Worm (Caenorhabditis elegans) whole organism, midembryonic: Measurements from ENCODE around the gene fut-1.

Experiments used
- T22C8.4 ChIP-seq: fragments of 200-800 bp; sonication (Bioruptor generic); IDR thresholded peaks from 2 replicates; pipeline ENCODE4 v1.3.6; 2022; ENCODE audit warnings: missing genetic modification characterization, missing compliant biosample characterization
- cog-1 ChIP-seq: sonication (generic microtip); optimal IDR thresholded peaks from 2 replicates; lab custom pipeline; 2016; ENCODE audit warnings: missing genetic modification characterization, missing compliant biosample characterization
- flt-1 ChIP-seq: fragments of 200-800 bp; sonication (Bioruptor generic); IDR thresholded peaks from 2 replicates; pipeline ENCODE4 v1.3.6; 2022; ENCODE audit warnings: missing genetic modification characterization, missing compliant biosample characterization
- klf-2 ChIP-seq: fragments of 200-800 bp; sonication (Bioruptor generic); conservative IDR thresholded peaks from 2 replicates; pipeline ENCODE4 v1.3.6; 2022; ENCODE audit warnings: missing genetic modification reagents, missing genetic modification characterization, missing compliant biosample characterization
- med-1 ChIP-seq: sonication (generic microtip); optimal IDR thresholded peaks from 2 replicates; lab custom pipeline; 2017; ENCODE audit warnings: missing genetic modification characterization, mild to moderate bottlenecking, missing compliant biosample characterization, antibody characterized with exemption, missing genetic modification reagents; ENCODE audit not compliant: insufficient read depth
- ref-1 ChIP-seq: fragments of 200-800 bp; sonication (Bioruptor generic); conservative IDR thresholded peaks from 2 replicates; pipeline ENCODE4 v1.3.6; 2022; ENCODE audit warnings: missing genetic modification reagents, missing genetic modification characterization, missing compliant biosample characterization
- tab-1 ChIP-seq: fragments of 200-800 bp; sonication (Bioruptor generic); IDR thresholded peaks from 2 replicates; pipeline ENCODE4 v1.3.6; 2022; ENCODE audit warnings: missing genetic modification characterization, missing compliant biosample characterization
- ztf-23 ChIP-seq: fragments of 200-800 bp; sonication (Bioruptor generic); IDR thresholded peaks from 2 replicates; pipeline ENCODE4 v1.3.6; 2022; ENCODE audit warnings: missing genetic modification reagents, missing genetic modification characterization, missing compliant biosample characterization
- ztf-29 ChIP-seq: fragments of 200-800 bp; sonication (Bioruptor generic); IDR thresholded peaks from 2 replicates; pipeline ENCODE4 v1.3.6; 2022; ENCODE audit warnings: missing genetic modification reagents, missing genetic modification characterization, missing compliant biosample characterization

The fut-1 gene

ce11 chrII:8730281-8730680, 29.1 kb downstream of the fut-1 start:
- TF ChIP-seq klf-2 (no peak), ztf-29 (GFP tag; lab: Robert Waterston, UW) (no peak), ztf-23 (no peak), flt-1 (no peak), tab-1 (GFP tag; lab: Robert Waterston, UW) (no peak), ref-1 (GFP tag; lab: Robert Waterston, UW) (no peak), T22C8.4 (GFP tag; lab: Robert Waterston, UW) (no peak), cog-1 (no peak), med-1 (GFP tag; lab: Kevin White, UChicago) (no peak)

ce11 chrII:8726700-8727099, 32.7 kb downstream of the fut-1 start, which contains the start of gene T01B7.9:
Gene T01B7.9, minus strand, starts transcription at chrII:8726800.
- TF ChIP-seq klf-2 (no peak), med-1 (GFP tag; lab: Kevin White, UChicago) (no peak), ref-1 (GFP tag; lab: Robert Waterston, UW) (no peak)

- TF ChIP-seq flt-1: no peak
- TF ChIP-seq ztf-23: no peak
- no peak for TF ChIP-seq tab-1 (GFP tag; lab: Robert Waterston, UW)
- TF ChIP-seq med-1 (GFP tag; lab: Kevin White, UChicago): no peak
- TF ChIP-seq ztf-29 (GFP tag; lab: Robert Waterston, UW): no peak
- no peak for TF ChIP-seq cog-1
Measured at ce11 chrII:8721955-8722524, 37.4 kb downstream of the fut-1 start, which contains the start of gene trcs-2. Gene trcs-2, plus strand, starts transcription at chrII:8722474.

ce11 chrII:8717579-8717978, 41.8 kb downstream of the fut-1 start:
- no peak for TF ChIP-seq T22C8.4 (GFP tag; lab: Robert Waterston, UW)
- no peak for TF ChIP-seq ztf-23
- no peak for TF ChIP-seq ref-1 (GFP tag; lab: Robert Waterston, UW)
- TF ChIP-seq cog-1: no peak
- TF ChIP-seq klf-2: no peak
- TF ChIP-seq flt-1: no peak
- TF ChIP-seq tab-1 (GFP tag; lab: Robert Waterston, UW): no peak
- no peak for TF ChIP-seq med-1 (GFP tag; lab: Kevin White, UChicago)

ce11 chrII:8716231-8716878, 43.0 kb downstream of the fut-1 start, which contains the start of the genes cyn-11 and T01B7.5:
Gene cyn-11, minus strand, starts transcription at chrII:8716281.
Gene T01B7.5, plus strand, starts transcription at chrII:8716828.
- TF ChIP-seq ref-1 (GFP tag; lab: Robert Waterston, UW) (no peak), tab-1 (GFP tag; lab: Robert Waterston, UW) (no peak), klf-2 (no peak), ztf-23 (peak; percentile 81), flt-1 (peak; percentile 37), T22C8.4 (GFP tag; lab: Robert Waterston, UW) (no peak), cog-1 (peak; percentile 10), med-1 (GFP tag; lab: Kevin White, UChicago) (peak; percentile 46), ztf-29 (GFP tag; lab: Robert Waterston, UW) (no peak)

- TF ChIP-seq cog-1 (no peak), klf-2 (no peak), flt-1 (no peak), med-1 (GFP tag; lab: Kevin White, UChicago) (no peak), T22C8.4 (GFP tag; lab: Robert Waterston, UW) (no peak), ztf-29 (GFP tag; lab: Robert Waterston, UW) (no peak), ref-1 (GFP tag; lab: Robert Waterston, UW) (no peak), tab-1 (GFP tag; lab: Robert Waterston, UW) (no peak), ztf-23 (no peak)
Measured at ce11 chrII:8714913-8715447, 44.4 kb downstream of the fut-1 start, which contains the start of the genes rab-21 and T01B7.13. Gene rab-21, minus strand, starts transcription at chrII:8715013. Gene T01B7.13, plus strand, starts transcription at chrII:8715397.

- TF ChIP-seq cog-1 (no peak), ztf-23 (no peak), tab-1 (GFP tag; lab: Robert Waterston, UW) (no peak), ref-1 (GFP tag; lab: Robert Waterston, UW) (no peak), ztf-29 (GFP tag; lab: Robert Waterston, UW) (no peak), klf-2 (no peak), med-1 (GFP tag; lab: Kevin White, UChicago) (no peak), T22C8.4 (GFP tag; lab: Robert Waterston, UW) (no peak), flt-1 (no peak)
Measured at ce11 chrII:8710317-8710716, 49.1 kb downstream of the fut-1 start, which contains the start of gene srg-15. Gene srg-15, minus strand, starts transcription at chrII:8710417.

- TF ChIP-seq ztf-29 (GFP tag; lab: Robert Waterston, UW): no peak
- TF ChIP-seq ref-1 (GFP tag; lab: Robert Waterston, UW): no peak
- TF ChIP-seq klf-2: no peak
- no peak for TF ChIP-seq ztf-23
- no peak for TF ChIP-seq tab-1 (GFP tag; lab: Robert Waterston, UW)
- TF ChIP-seq T22C8.4 (GFP tag; lab: Robert Waterston, UW): no peak
- no peak for TF ChIP-seq cog-1
- no peak for TF ChIP-seq flt-1
- no peak for TF ChIP-seq med-1 (GFP tag; lab: Kevin White, UChicago)
Measured at ce11 chrII:8707024-8707423, 52.4 kb downstream of the fut-1 start, which contains the start of gene cup-16. Gene cup-16, plus strand, starts transcription at chrII:8707155.

ce11 chrII:8704413-8704874, 54.9 kb downstream of the fut-1 start, which contains the start of gene prx-5:
Gene prx-5, plus strand, starts transcription at chrII:8704824.
- TF ChIP-seq ztf-29 (GFP tag; lab: Robert Waterston, UW) (no peak), med-1 (GFP tag; lab: Kevin White, UChicago) (no peak), tab-1 (GFP tag; lab: Robert Waterston, UW) (no peak), flt-1 (no peak), T22C8.4 (GFP tag; lab: Robert Waterston, UW) (no peak), ztf-23 (no peak)
